Worm (Caenorhabditis elegans) whole organism, L4 larva: Measurements from ENCODE around the gene spc-2.

Source experiments
- ZK337.2 ChIP-seq: fragments of 200-800 bp; sonication (Bioruptor generic); IDR thresholded peaks from 2 replicates; pipeline ENCODE4 v1.3.6; 2022; ENCODE audit warnings: missing genetic modification reagents, missing genetic modification characterization, missing compliant biosample characterization
- aha-1 ChIP-seq: fragments of 150-350 bp; peaks from one replicate; lab custom pipeline; 2014; ENCODE audit warnings: missing biosample characterization, missing genetic modification characterization
- aly-2 ChIP-seq: sonication (generic microtip); optimal IDR thresholded peaks from 2 replicates; lab custom pipeline; 2018; ENCODE audit warnings: missing biosample characterization, missing genetic modification characterization
- ceh-20 ChIP-seq: fragments of 200-800 bp; sonication (Bioruptor generic); IDR thresholded peaks from 2 replicates; pipeline ENCODE4 v1.3.6; 2022; ENCODE audit warnings: missing genetic modification reagents, missing genetic modification characterization, missing compliant biosample characterization
- ceh-28 ChIP-seq: fragments of 150-350 bp; optimal IDR thresholded peaks from 2 replicates; lab custom pipeline; 2014; ENCODE audit warnings: missing biosample characterization, missing genetic modification reagents, missing genetic modification characterization
- ceh-32 ChIP-seq: sonication (generic microtip); optimal IDR thresholded peaks from 2 replicates; lab custom pipeline; 2016; ENCODE audit warnings: mild to moderate bottlenecking, missing genetic modification characterization, missing compliant biosample characterization; ENCODE audit not compliant: poor library complexity
- ces-1 ChIP-seq: fragments of 150-350 bp; sonication (generic microtip); optimal IDR thresholded peaks from 4 replicates; lab custom pipeline; 2014; ENCODE audit warnings: missing biosample characterization, missing genetic modification reagents, missing genetic modification characterization
- cey-2 ChIP-seq: sonication (generic microtip); optimal IDR thresholded peaks from 3 replicates; lab custom pipeline; 2017; ENCODE audit warnings: missing genetic modification characterization, mild to moderate bottlenecking, missing compliant biosample characterization, antibody characterized with exemption, borderline replicate concordance; ENCODE audit not compliant: insufficient read depth
- ctbp-1 ChIP-seq: fragments of 200-800 bp; sonication (Bioruptor generic); IDR thresholded peaks from 2 replicates; pipeline ENCODE4 v1.3.6; 2022; ENCODE audit warnings: missing genetic modification reagents, missing genetic modification characterization, missing compliant biosample characterization
- daf-12 ChIP-seq: fragments of 150-350 bp; optimal IDR thresholded peaks from 2 replicates; lab custom pipeline; 2014; ENCODE audit warnings: missing biosample characterization, missing genetic modification reagents, missing genetic modification characterization
- daf-16 ChIP-seq, 3 experiments: sonication (generic microtip); optimal IDR thresholded peaks; 2 replicates each; lab custom pipeline; 2016 to 2017; ENCODE audit warnings: missing genetic modification characterization in 3 of 3, missing genetic modification reagents in 3 of 3, mild to moderate bottlenecking in 2 of 3, missing compliant biosample characterization in 2 of 3, missing biosample characterization in 1 of 3, moderate library complexity in 1 of 3
- daf-19 ChIP-seq: fragments of 200-800 bp; sonication (Bioruptor generic); conservative IDR thresholded peaks from 2 replicates; pipeline ENCODE4 v1.3.6; 2022; ENCODE audit warnings: missing genetic modification characterization, missing compliant biosample characterization
- daf-8 ChIP-seq: fragments of 200-800 bp; sonication (Bioruptor generic); IDR thresholded peaks from 2 replicates; pipeline ENCODE4 v1.3.6; 2022; ENCODE audit warnings: missing genetic modification characterization, missing compliant biosample characterization
- dmd-6 ChIP-seq: fragments of 200-800 bp; sonication (Bioruptor generic); IDR thresholded peaks from 2 replicates; pipeline ENCODE4 v1.3.6; 2022; ENCODE audit warnings: missing genetic modification reagents, missing genetic modification characterization, missing compliant biosample characterization
- dmd-9 ChIP-seq: fragments of 200-800 bp; sonication (Bioruptor generic); IDR thresholded peaks from 2 replicates; pipeline ENCODE4 v1.3.6; 2022; ENCODE audit warnings: missing genetic modification reagents, missing genetic modification characterization, missing compliant biosample characterization
- dpl-1 ChIP-seq: fragments of 150-350 bp; optimal IDR thresholded peaks from 2 replicates; lab custom pipeline; 2014; ENCODE audit warnings: missing biosample characterization, missing genetic modification reagents, missing genetic modification characterization
- egl-43 ChIP-seq: fragments of 200-800 bp; sonication (Bioruptor generic); IDR thresholded peaks from 2 replicates; pipeline ENCODE4 v1.3.6; 2022; ENCODE audit warnings: missing genetic modification reagents, missing genetic modification characterization, missing compliant biosample characterization
- fkh-10 ChIP-seq: fragments of 150-350 bp; optimal IDR thresholded peaks from 2 replicates; lab custom pipeline; 2014; ENCODE audit warnings: missing biosample characterization, missing genetic modification reagents, missing genetic modification characterization
- fos-1 ChIP-seq: fragments of 150-350 bp; optimal IDR thresholded peaks from 2 replicates; lab custom pipeline; 2014; ENCODE audit warnings: missing biosample characterization, missing genetic modification characterization
- hif-1 ChIP-seq, 2 experiments: sonication (generic microtip); optimal IDR thresholded peaks; 2 replicates each; lab custom pipeline; 2016 to 2017; ENCODE audit warnings: missing compliant biosample characterization in 2 of 2, missing genetic modification characterization in 2 of 2, missing genetic modification reagents in 2 of 2, missing genotype in 2 of 2, mild to moderate bottlenecking in 1 of 2
- hlh-30 ChIP-seq: sonication (generic microtip); optimal IDR thresholded peaks from 2 replicates; lab custom pipeline; 2017; ENCODE audit warnings: antibody characterized with exemption, mild to moderate bottlenecking, missing genetic modification characterization, missing compliant biosample characterization; ENCODE audit not compliant: insufficient read depth
- hmg-1.1 ChIP-seq: fragments of 200-800 bp; sonication (Bioruptor generic); IDR thresholded peaks from 2 replicates; pipeline ENCODE4 v1.3.6; 2022; ENCODE audit warnings: missing genetic modification reagents, missing genetic modification characterization, missing compliant biosample characterization
- lin-29 ChIP-seq: fragments of 200-800 bp; sonication (Bioruptor generic); IDR thresholded peaks from 2 replicates; pipeline ENCODE4 v1.3.6; 2022; ENCODE audit warnings: missing genetic modification reagents, missing genetic modification characterization, missing compliant biosample characterization
- lin-38 ChIP-seq: fragments of 200-800 bp; sonication (Bioruptor generic); IDR thresholded peaks from 2 replicates; pipeline ENCODE4 v1.3.6; 2022; ENCODE audit warnings: missing genetic modification reagents, missing genetic modification characterization, missing compliant biosample characterization
- lin-39 ChIP-seq: fragments of 150-350 bp; optimal IDR thresholded peaks from 2 replicates; lab custom pipeline; 2014; ENCODE audit warnings: missing biosample characterization, missing genetic modification reagents, missing genetic modification characterization
- madf-9 ChIP-seq: fragments of 200-800 bp; sonication (Bioruptor generic); conservative IDR thresholded peaks from 2 replicates; pipeline ENCODE4 v1.3.6; 2022; ENCODE audit warnings: missing genetic modification reagents, missing genetic modification characterization, missing compliant biosample characterization
- mdt-29 ChIP-seq: fragments of 200-800 bp; sonication (Bioruptor generic); IDR thresholded peaks from 2 replicates; pipeline ENCODE4 v1.3.6; 2022; ENCODE audit warnings: missing genetic modification reagents, missing genetic modification characterization, missing compliant biosample characterization
- mep-1 ChIP-seq: fragments of 150-350 bp; sonication (generic microtip); optimal IDR thresholded peaks from 3 replicates; lab custom pipeline; 2014; ENCODE audit warnings: missing biosample characterization, missing genetic modification characterization
- mes-2 ChIP-seq: sonication (generic microtip); optimal IDR thresholded peaks from 2 replicates; lab custom pipeline; 2016; ENCODE audit warnings: missing genotype, mild to moderate bottlenecking, missing genetic modification characterization, missing compliant biosample characterization; ENCODE audit not compliant: poor library complexity, severe bottlenecking
- mxl-3 ChIP-seq: fragments of 200-800 bp; sonication (Bioruptor generic); optimal IDR thresholded peaks from 2 replicates; lab custom pipeline; 2018; ENCODE audit warnings: mild to moderate bottlenecking, missing genetic modification characterization, missing compliant biosample characterization
- nhr-11 ChIP-seq: fragments of 150-350 bp; optimal IDR thresholded peaks from 2 replicates; lab custom pipeline; 2014; ENCODE audit warnings: missing biosample characterization, missing genetic modification characterization
- nhr-25 ChIP-seq: sonication (generic microtip); optimal IDR thresholded peaks from 2 replicates; lab custom pipeline; 2017; ENCODE audit warnings: missing genetic modification characterization, mild to moderate bottlenecking, missing compliant biosample characterization, antibody characterized with exemption, moderate library complexity, borderline replicate concordance; ENCODE audit not compliant: insufficient read depth
- nhr-41 ChIP-seq: fragments of 200-800 bp; sonication (Bioruptor generic); IDR thresholded peaks from 2 replicates; pipeline ENCODE4 v1.3.6; 2022; ENCODE audit warnings: missing genetic modification reagents, missing genetic modification characterization, missing compliant biosample characterization
- nhr-42 ChIP-seq: fragments of 200-800 bp; sonication (Bioruptor generic); IDR thresholded peaks from 2 replicates; pipeline ENCODE4 v1.3.6; 2022; ENCODE audit warnings: missing genetic modification characterization, missing compliant biosample characterization
- nhr-6 ChIP-seq: fragments of 150-350 bp; optimal IDR thresholded peaks from 2 replicates; lab custom pipeline; 2014; ENCODE audit warnings: missing biosample characterization, missing genetic modification characterization
- pha-4 ChIP-seq, 2 experiments: fragments of 150-350 bp in 1 of 2; fragments of 200-800 bp in 1 of 2; sonication (Bioruptor generic) in 1 of 2; IDR thresholded peaks in 1 of 2; optimal IDR thresholded peaks in 1 of 2; 2 replicates each; pipeline versions ENCODE4 v1.3.6 to Lab custom; 2014 to 2022; ENCODE audit warnings: missing genetic modification characterization in 2 of 2, missing genetic modification reagents in 2 of 2, missing biosample characterization in 1 of 2, missing compliant biosample characterization in 1 of 2
- skn-1 ChIP-seq: fragments of 150-350 bp; optimal IDR thresholded peaks from 2 replicates; lab custom pipeline; 2014; ENCODE audit warnings: missing biosample characterization, missing genetic modification characterization
- tag-97 ChIP-seq: fragments of 200-800 bp; sonication (Bioruptor generic); IDR thresholded peaks from 2 replicates; pipeline ENCODE4 v1.3.6; 2022; ENCODE audit warnings: missing genetic modification characterization, missing compliant biosample characterization
- tra-1 ChIP-seq: fragments of 200-800 bp; sonication (Bioruptor generic); IDR thresholded peaks from 2 replicates; pipeline ENCODE4 v1.3.6; 2022; ENCODE audit warnings: missing genetic modification reagents, missing genetic modification characterization, missing compliant biosample characterization
- unc-39 ChIP-seq: sonication (generic microtip); optimal IDR thresholded peaks from 2 replicates; lab custom pipeline; 2017; ENCODE audit warnings: missing biosample characterization, missing genetic modification characterization
- unc-62 ChIP-seq, 3 experiments: fragments of 150-350 bp in 1 of 3; sonication (generic microtip); optimal IDR thresholded peaks in 2 of 3; peaks in 1 of 3; 1 replicate in 1 of 3; 2 replicates in 2 of 3; lab custom pipeline; 2014 to 2017; ENCODE audit warnings: missing biosample characterization in 3 of 3, missing genetic modification characterization in 3 of 3, missing genetic modification reagents in 3 of 3, missing genotype in 1 of 3
- vab-7 ChIP-seq: fragments of 200-800 bp; sonication (Bioruptor generic); IDR thresholded peaks from 2 replicates; pipeline ENCODE4 v1.3.6; 2022; ENCODE audit warnings: missing genetic modification reagents, missing genetic modification characterization, missing compliant biosample characterization
- zip-11 ChIP-seq: fragments of 200-800 bp; sonication (Bioruptor generic); IDR thresholded peaks from 2 replicates; pipeline ENCODE4 v1.3.6; 2022; ENCODE audit warnings: missing genetic modification characterization, missing compliant biosample characterization
- ztf-7 ChIP-seq: fragments of 150-350 bp; optimal IDR thresholded peaks from 2 replicates; lab custom pipeline; 2014; ENCODE audit warnings: missing biosample characterization, missing genetic modification characterization

Gene spc-2

DNA sequence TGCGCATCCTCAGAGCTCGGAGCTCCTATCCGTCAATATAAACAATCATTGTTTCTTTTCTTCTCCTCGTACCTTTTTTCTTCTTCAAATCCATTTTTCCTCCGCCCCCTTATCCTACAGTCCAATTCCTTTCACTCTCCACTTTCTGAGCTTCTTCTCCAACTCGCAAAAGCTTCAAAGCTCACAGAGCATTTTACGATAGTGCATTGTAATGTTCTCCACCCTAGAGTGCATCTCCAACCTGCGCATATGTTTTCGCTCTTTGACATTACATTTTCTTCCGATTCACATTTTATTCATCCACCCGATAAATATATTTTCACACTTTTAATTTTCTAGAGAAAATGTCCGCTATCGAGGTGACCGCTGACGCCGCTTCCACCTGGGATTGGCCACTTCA is 43.9 kb upstream of the spc-2 start, which contains the start of gene hsp-12.2:
Gene hsp-12.2, plus strand, starts transcription at position 301 of the 400 bp plus-strand sequence.
- TF ChIP-seq lin-29 (no peak), vab-7 (GFP tag; lab: Robert Waterston, UW) (no peak), skn-1 (no peak), daf-19 (GFP tag; lab: Robert Waterston, UW) (no peak), ctbp-1 (GFP tag; lab: Robert Waterston, UW) (no peak), mdt-29 (GFP tag; lab: Robert Waterston, UW) (no peak), daf-12 (tag; lab: Kevin White, UChicago) (no peak), zip-11 (GFP tag; lab: Robert Waterston, UW) (no peak), nhr-42 (no peak), nhr-11 (no peak), hlh-30 (tag; lab: Kevin White, UChicago) (no peak), egl-43 (no peak), nhr-41 (GFP tag; lab: Robert Waterston, UW) (no peak), daf-16 (GFP tag; optimal IDR thresholded peaks at IDR 0.05; lab: Kevin White, UChicago) (no peak), daf-16 (tag; optimal IDR thresholded peaks at IDR 0.05; lab: Kevin White, UChicago) (no peak), ZK337.2 (GFP tag; lab: Robert Waterston, UW) (no peak), aly-2 (tag; lab: Kevin White, UChicago) (no peak), pha-4 (GFP tag; IDR thresholded peaks at IDR 0.05; lab: Robert Waterston, UW) (no peak), pha-4 (tag; optimal IDR thresholded peaks at IDR 0.05; lab: Kevin White, UChicago) (no peak), ces-1 (no peak), mep-1 (no peak)

ce11 chrIII:8142217-8142616 is 39.5 kb upstream of the spc-2 start:
- peak; percentile 20 for TF ChIP-seq aha-1 (tag; lab: Kevin White, UChicago)
- no peak for TF ChIP-seq nhr-25 (tag; lab: Kevin White, UChicago)
- TF ChIP-seq unc-62 (GFP tag; optimal IDR thresholded peaks at IDR 0.05 in 1 of 2; lab: Kevin White, UChicago), result peak in 1 of 2 experiments; percentile 96
- TF ChIP-seq unc-62 (tag; optimal IDR thresholded peaks at IDR 0.05; lab: Kevin White, UChicago), result no peak
- TF ChIP-seq fos-1 (tag; lab: Kevin White, UChicago), result no peak
- no peak for TF ChIP-seq nhr-6 (tag; lab: Kevin White, UChicago)

DNA sequence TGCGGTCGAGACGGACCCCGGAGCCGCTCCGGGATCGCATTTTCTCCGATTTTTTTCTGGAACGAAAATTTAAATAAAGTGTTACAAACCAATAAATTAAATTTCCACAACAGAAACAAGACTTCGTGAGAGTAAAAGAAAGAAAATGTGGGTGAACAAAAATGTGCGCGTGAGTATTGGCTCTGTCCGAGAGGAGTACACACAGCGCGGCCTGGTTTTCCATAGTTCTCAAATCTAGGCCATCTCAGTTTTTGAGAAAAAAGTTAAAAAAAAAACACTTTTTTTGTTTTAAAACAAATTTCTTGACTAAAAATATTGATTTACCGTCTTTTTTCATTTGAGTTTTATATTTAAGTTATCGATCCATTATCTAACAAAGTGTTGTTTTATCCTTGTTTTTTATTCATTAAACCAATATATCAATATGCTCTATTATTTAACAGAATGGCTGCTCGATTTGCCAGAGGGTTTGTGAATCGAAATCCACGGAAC is 37.1 kb upstream of the spc-2 start, which contains the start of the genes C14B9.8 and mrpl-18:
Gene C14B9.8, minus strand, starts transcription at position 56 of the 492 bp plus-strand sequence.
Gene mrpl-18, plus strand, starts transcription at position 442 of the 492 bp plus-strand sequence.
- TF ChIP-seq nhr-41 (GFP tag; lab: Robert Waterston, UW), result no peak
- peak; percentile 98 for TF ChIP-seq mes-2 (tag; lab: Kevin White, UChicago)
- TF ChIP-seq daf-8 (GFP tag; lab: Robert Waterston, UW), result no peak
- peak in 1 of 2 experiments; percentile 88 for TF ChIP-seq hif-1 (tag; optimal IDR thresholded peaks at IDR 0.05; lab: Kevin White, UChicago)
- TF ChIP-seq tag-97 (GFP tag; lab: Robert Waterston, UW), result no peak
- peak; percentile 65; the same call in 1 of the 2 replicates for TF ChIP-seq dmd-9
- no peak for TF ChIP-seq mxl-3 (GFP tag; lab: Kevin White, UChicago)
- peak; percentile 48 for TF ChIP-seq dpl-1
- no peak for TF ChIP-seq fkh-10
- no peak for TF ChIP-seq pha-4 (GFP tag; IDR thresholded peaks at IDR 0.05; lab: Robert Waterston, UW)
- no peak for TF ChIP-seq pha-4 (tag; optimal IDR thresholded peaks at IDR 0.05; lab: Kevin White, UChicago)
- TF ChIP-seq madf-9 (GFP tag; lab: Robert Waterston, UW), result 0 out of 2 replicates have a peak, but pooled peaks have one; percentile 41
- no peak for TF ChIP-seq ceh-32 (tag; lab: Kevin White, UChicago)
- TF ChIP-seq ceh-20, result no peak
- peak; percentile 40 for TF ChIP-seq dmd-6 (GFP tag; lab: Robert Waterston, UW)
- TF ChIP-seq vab-7 (GFP tag; lab: Robert Waterston, UW), result no peak
- no peak for TF ChIP-seq daf-12 (tag; lab: Kevin White, UChicago)
- no peak for TF ChIP-seq cey-2
- peak; percentile 76 for TF ChIP-seq hlh-30 (tag; lab: Kevin White, UChicago)
- TF ChIP-seq tra-1 (GFP tag; lab: Robert Waterston, UW), result no peak
- TF ChIP-seq ztf-7 (tag; lab: Kevin White, UChicago), result no peak
- no peak for TF ChIP-seq ceh-28 (tag; lab: Kevin White, UChicago)
- no peak for TF ChIP-seq daf-16 (GFP tag; optimal IDR thresholded peaks at IDR 0.05; lab: Kevin White, UChicago)
- TF ChIP-seq daf-16 (tag; optimal IDR thresholded peaks at IDR 0.05; lab: Kevin White, UChicago), result no peak
- TF ChIP-seq lin-38 (GFP tag; lab: Robert Waterston, UW), result peak; percentile 61
- no peak for TF ChIP-seq unc-39 (tag; lab: Kevin White, UChicago)
- peak; percentile 55 for TF ChIP-seq nhr-6 (tag; lab: Kevin White, UChicago)
- TF ChIP-seq lin-39 (tag; lab: Kevin White, UChicago), result no peak
- TF ChIP-seq hmg-1.1 (GFP tag; lab: Robert Waterston, UW), result peak; percentile 40; the same call in 1 of the 2 replicates
